Worm (Caenorhabditis elegans): ENCODE measurements around the gene srv-27.

The srv-27 gene

ce11 chrIV:6301764-6302163 is 3.6 kb upstream of the srv-27 start, which contains the start of gene srv-26:
TSS of gene srv-26 (minus strand) at chrIV:6301864.
- no peak for TF ChIP-seq med-1 (GFP tag; optimal IDR thresholded peaks at IDR 0.05; ENCODE audit: insufficient read depth)
- no peak for TF ChIP-seq ztf-29 (GFP tag; IDR thresholded peaks at IDR 0.05)
- no peak for TF ChIP-seq ztf-23 (GFP tag; IDR thresholded peaks at IDR 0.05)
- TF ChIP-seq T22C8.4 (GFP tag; IDR thresholded peaks at IDR 0.05): no peak
- TF ChIP-seq klf-2 (GFP tag; conservative IDR thresholded peaks at IDR 0.05): no peak
- TF ChIP-seq ref-1 (GFP tag; conservative IDR thresholded peaks at IDR 0.05): no peak
- no peak for TF ChIP-seq flt-1 (GFP tag; IDR thresholded peaks at IDR 0.05)

ce11 chrIV:6299523-6299922 is 1.4 kb upstream of the srv-27 start:
- TF ChIP-seq T22C8.4 (GFP tag; IDR thresholded peaks at IDR 0.05): no peak

- TF ChIP-seq flt-1 (GFP tag; IDR thresholded peaks at IDR 0.05): peak; percentile 75; the same call in 1 of the 2 replicates
- no peak for TF ChIP-seq ztf-23 (GFP tag; IDR thresholded peaks at IDR 0.05)
- TF ChIP-seq ref-1 (GFP tag; conservative IDR thresholded peaks at IDR 0.05): no peak
- TF ChIP-seq ztf-29 (GFP tag; IDR thresholded peaks at IDR 0.05): no peak
- no peak for TF ChIP-seq T22C8.4 (GFP tag; IDR thresholded peaks at IDR 0.05)
- no peak for TF ChIP-seq tab-1 (GFP tag; IDR thresholded peaks at IDR 0.05)
Measured at ce11 chrIV:6294081-6294480, 4.1 kb downstream of the srv-27 start, which contains the start of gene hil-2. TSS of gene hil-2 (plus strand) at chrIV:6294240.

ce11 chrIV:6290741-6291140 is 7.4 kb downstream of the srv-27 start, which contains the start of gene srv-24:
TSS of gene srv-24 (minus strand) at chrIV:6290841.
- TF ChIP-seq klf-2 (GFP tag; conservative IDR thresholded peaks at IDR 0.05): no peak
- TF ChIP-seq tab-1 (GFP tag; IDR thresholded peaks at IDR 0.05): no peak
- TF ChIP-seq flt-1 (GFP tag; IDR thresholded peaks at IDR 0.05): no peak
- no peak for TF ChIP-seq ref-1 (GFP tag; conservative IDR thresholded peaks at IDR 0.05)
- TF ChIP-seq T22C8.4 (GFP tag; IDR thresholded peaks at IDR 0.05): no peak
- no peak for TF ChIP-seq cog-1 (tag; optimal IDR thresholded peaks at IDR 0.05)
- TF ChIP-seq ztf-23 (GFP tag; IDR thresholded peaks at IDR 0.05): no peak
- no peak for TF ChIP-seq med-1 (GFP tag; optimal IDR thresholded peaks at IDR 0.05; ENCODE audit: insufficient read depth)
- TF ChIP-seq ztf-29 (GFP tag; IDR thresholded peaks at IDR 0.05): no peak

- TF ChIP-seq ztf-29 (GFP tag; IDR thresholded peaks at IDR 0.05) (no peak), T22C8.4 (GFP tag; IDR thresholded peaks at IDR 0.05) (no peak), ztf-23 (GFP tag; IDR thresholded peaks at IDR 0.05) (no peak), klf-2 (GFP tag; conservative IDR thresholded peaks at IDR 0.05) (no peak), cog-1 (tag; optimal IDR thresholded peaks at IDR 0.05) (no peak), flt-1 (GFP tag; IDR thresholded peaks at IDR 0.05) (no peak), tab-1 (GFP tag; IDR thresholded peaks at IDR 0.05) (no peak), ref-1 (GFP tag; conservative IDR thresholded peaks at IDR 0.05) (no peak), med-1 (GFP tag; optimal IDR thresholded peaks at IDR 0.05; ENCODE audit: insufficient read depth) (no peak)
Measured at ce11 chrIV:6284277-6284676, 13.9 kb downstream of the srv-27 start, which contains the start of gene ops-1. TSS of gene ops-1 (minus strand) at chrIV:6284377.

- TF ChIP-seq ref-1 (GFP tag; conservative IDR thresholded peaks at IDR 0.05) (no peak), ztf-23 (GFP tag; IDR thresholded peaks at IDR 0.05) (no peak), ztf-29 (GFP tag; IDR thresholded peaks at IDR 0.05) (no peak), cog-1 (tag; optimal IDR thresholded peaks at IDR 0.05) (no peak), tab-1 (GFP tag; IDR thresholded peaks at IDR 0.05) (no peak), med-1 (GFP tag; optimal IDR thresholded peaks at IDR 0.05; ENCODE audit: insufficient read depth) (no peak), T22C8.4 (GFP tag; IDR thresholded peaks at IDR 0.05) (no peak), klf-2 (GFP tag; conservative IDR thresholded peaks at IDR 0.05) (no peak), flt-1 (GFP tag; IDR thresholded peaks at IDR 0.05) (no peak)
Measured at ce11 chrIV:6282143-6282542, 16.0 kb downstream of the srv-27 start, which contains the start of gene srv-32. TSS of gene srv-32 (minus strand) at chrIV:6282243.

- TF ChIP-seq ztf-23 (GFP tag; IDR thresholded peaks at IDR 0.05) (no peak), ztf-29 (GFP tag; IDR thresholded peaks at IDR 0.05) (no peak), cog-1 (tag; optimal IDR thresholded peaks at IDR 0.05) (no peak), tab-1 (GFP tag; IDR thresholded peaks at IDR 0.05) (no peak), T22C8.4 (GFP tag; IDR thresholded peaks at IDR 0.05) (no peak), klf-2 (GFP tag; conservative IDR thresholded peaks at IDR 0.05) (no peak), med-1 (GFP tag; optimal IDR thresholded peaks at IDR 0.05; ENCODE audit: insufficient read depth) (no peak), flt-1 (GFP tag; IDR thresholded peaks at IDR 0.05) (no peak), ref-1 (GFP tag; conservative IDR thresholded peaks at IDR 0.05) (no peak)
Measured at ce11 chrIV:6279392-6279791, 18.8 kb downstream of the srv-27 start, which contains the start of gene sams-5. TSS of gene sams-5 (minus strand) at chrIV:6279522.

- no peak for TF ChIP-seq ref-1 (GFP tag; conservative IDR thresholded peaks at IDR 0.05)
- no peak for TF ChIP-seq med-1 (GFP tag; optimal IDR thresholded peaks at IDR 0.05; ENCODE audit: insufficient read depth)
Measured at ce11 chrIV:6275671-6276209, 22.4 kb downstream of the srv-27 start, which contains the start of the genes aat-4 and T13A10.1. TSS of gene aat-4 (minus strand) at chrIV:6275721. TSS of gene T13A10.1 (plus strand) at chrIV:6276081.

- TF ChIP-seq ref-1 (GFP tag; conservative IDR thresholded peaks at IDR 0.05): no peak
- TF ChIP-seq med-1 (GFP tag; optimal IDR thresholded peaks at IDR 0.05; ENCODE audit: insufficient read depth): no peak
- TF ChIP-seq ztf-29 (GFP tag; IDR thresholded peaks at IDR 0.05): no peak
- TF ChIP-seq cog-1 (tag; optimal IDR thresholded peaks at IDR 0.05): no peak
- TF ChIP-seq tab-1 (GFP tag; IDR thresholded peaks at IDR 0.05): no peak
- TF ChIP-seq flt-1 (GFP tag; IDR thresholded peaks at IDR 0.05): no peak
- TF ChIP-seq klf-2 (GFP tag; conservative IDR thresholded peaks at IDR 0.05): no peak
- no peak for TF ChIP-seq ztf-23 (GFP tag; IDR thresholded peaks at IDR 0.05)
- no peak for TF ChIP-seq T22C8.4 (GFP tag; IDR thresholded peaks at IDR 0.05)
Measured at ce11 chrIV:6271923-6272322, 26.2 kb downstream of the srv-27 start, which contains the start of gene srv-31. TSS of gene srv-31 (minus strand) at chrIV:6272023.

ce11 chrIV:6269346-6269745 is 28.8 kb downstream of the srv-27 start, which contains the start of gene srv-30:
TSS of gene srv-30 (minus strand) at chrIV:6269446.
- no peak for TF ChIP-seq flt-1 (GFP tag; IDR thresholded peaks at IDR 0.05)
- no peak for TF ChIP-seq ztf-23 (GFP tag; IDR thresholded peaks at IDR 0.05)
- no peak for TF ChIP-seq ztf-29 (GFP tag; IDR thresholded peaks at IDR 0.05)
- TF ChIP-seq med-1 (GFP tag; optimal IDR thresholded peaks at IDR 0.05; ENCODE audit: insufficient read depth): no peak
- no peak for TF ChIP-seq klf-2 (GFP tag; conservative IDR thresholded peaks at IDR 0.05)
- TF ChIP-seq T22C8.4 (GFP tag; IDR thresholded peaks at IDR 0.05): no peak
- TF ChIP-seq cog-1 (tag; optimal IDR thresholded peaks at IDR 0.05): no peak
- TF ChIP-seq tab-1 (GFP tag; IDR thresholded peaks at IDR 0.05): no peak
- TF ChIP-seq ref-1 (GFP tag; conservative IDR thresholded peaks at IDR 0.05): no peak

Data from whole organism, midembryonic.